Worm (Caenorhabditis elegans) whole organism, L3 larva: Measurements from ENCODE around the gene srbc-12.
"Not testable (repeated sequence)": the region's sequence is repeated elsewhere in the genome, so short reads cannot be mapped to it uniquely, and the experiment has no call there.

Source experiments
- ama-1 ChIP-seq: fragments of 150-350 bp; optimal IDR thresholded peaks from 2 replicates; lab custom pipeline; 2018
- fkh-10 ChIP-seq: sonication (generic microtip); optimal IDR thresholded peaks from 2 replicates; lab custom pipeline; 2017; ENCODE audit warnings: missing biosample characterization, missing genetic modification reagents, missing genetic modification characterization
- fos-1 ChIP-seq: fragments of 150-350 bp; optimal IDR thresholded peaks from 2 replicates; lab custom pipeline; 2014; ENCODE audit warnings: missing biosample characterization, missing genetic modification characterization
- mml-1 ChIP-seq: fragments of 150-350 bp; sonication (generic microtip); optimal IDR thresholded peaks from 3 replicates; lab custom pipeline; 2014; ENCODE audit warnings: missing biosample characterization, missing genetic modification characterization
- nhr-11 ChIP-seq: fragments of 150-350 bp; optimal IDR thresholded peaks from 2 replicates; lab custom pipeline; 2014; ENCODE audit warnings: missing biosample characterization, missing genetic modification characterization
- nhr-12 ChIP-seq: fragments of 150-350 bp; optimal IDR thresholded peaks from 2 replicates; lab custom pipeline; 2014; ENCODE audit warnings: missing biosample characterization, missing genetic modification characterization
- nhr-23 ChIP-seq: fragments of 150-350 bp; optimal IDR thresholded peaks from 2 replicates; lab custom pipeline; 2014; ENCODE audit warnings: missing biosample characterization, missing genetic modification reagents, missing genetic modification characterization
- nhr-28 ChIP-seq: fragments of 150-350 bp; optimal IDR thresholded peaks from 2 replicates; lab custom pipeline; 2014; ENCODE audit warnings: missing biosample characterization, missing genetic modification characterization
- pha-4 ChIP-seq: fragments of 150-350 bp; optimal IDR thresholded peaks from 2 replicates; lab custom pipeline; 2014; ENCODE audit warnings: missing biosample characterization, missing genetic modification reagents, missing genetic modification characterization
- unc-62 ChIP-seq: fragments of 150-350 bp; sonication (generic microtip); optimal IDR thresholded peaks from 4 replicates; lab custom pipeline; 2014; ENCODE audit warnings: missing biosample characterization, missing genetic modification reagents, missing genetic modification characterization
- zag-1 ChIP-seq: fragments of 150-350 bp; optimal IDR thresholded peaks from 2 replicates; lab custom pipeline; 2014; ENCODE audit warnings: missing biosample characterization, missing genetic modification characterization
- ztf-11 ChIP-seq: fragments of 150-350 bp; optimal IDR thresholded peaks from 2 replicates; lab custom pipeline; 2014; ENCODE audit warnings: missing biosample characterization, missing genetic modification characterization
- ztf-4 ChIP-seq: fragments of 150-350 bp; optimal IDR thresholded peaks from 2 replicates; lab custom pipeline; 2014; ENCODE audit warnings: missing biosample characterization, missing genetic modification characterization

- TF ChIP-seq mml-1 (tag; lab: Kevin White, UChicago); ztf-11 (tag; lab: Kevin White, UChicago); fkh-10 (GFP tag; lab: Kevin White, UChicago); nhr-23 (tag; lab: Kevin White, UChicago); fos-1 (tag; lab: Kevin White, UChicago); pha-4 (tag; lab: Kevin White, UChicago); nhr-28 (tag; lab: Kevin White, UChicago); ama-1 (lab: Kevin White, UChicago); nhr-11; unc-62; nhr-12 (tag; lab: Kevin White, UChicago); ztf-4 (tag; lab: Kevin White, UChicago); zag-1 (tag; lab: Kevin White, UChicago): not testable (repeated sequence)
These were observed 6.5 kb upstream of the srbc-12 start, which contains the start of gene K09C6.8 for ce11 chrV:843118-843517.
